Fruit fly (Drosophila melanogaster): ENCODE data around the gene mib1.

DNA sequence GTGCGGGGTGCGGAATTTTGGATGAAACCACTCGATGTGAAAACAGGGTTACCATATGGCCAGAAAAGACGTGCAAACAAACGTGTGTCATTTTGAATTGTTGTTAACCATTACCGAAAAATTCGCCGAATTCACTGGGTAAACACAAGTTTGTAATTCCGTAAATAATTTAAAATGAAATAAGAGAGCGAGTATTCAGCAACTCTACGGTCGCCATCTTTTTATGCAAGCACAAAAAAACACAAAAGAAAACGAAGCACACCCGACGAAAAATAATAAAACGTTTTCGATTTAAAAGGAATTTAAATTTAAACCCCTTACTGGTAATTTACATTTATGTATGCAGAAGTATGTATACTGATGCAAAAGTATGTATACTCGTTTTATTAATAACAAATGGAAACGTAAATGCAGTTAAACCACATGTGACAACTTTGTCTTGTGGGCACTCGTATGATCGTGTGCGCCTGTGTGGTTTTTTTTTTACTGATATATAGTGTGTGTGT is 34.3 kb upstream of the mib1 start:
- no peak for TF ChIP-seq Myc (optimal IDR thresholded peaks at IDR 0.05)
- TF ChIP-seq Sin3A (optimal IDR thresholded peaks at IDR 0.05), result no peak
- TF ChIP-seq ttk (optimal IDR thresholded peaks at IDR 0.05), result no peak
- no peak for TF ChIP-seq psq (optimal IDR thresholded peaks at IDR 0.05)
- TF ChIP-seq insv (optimal IDR thresholded peaks at IDR 0.05), result no peak
- TF ChIP-seq h (optimal IDR thresholded peaks at IDR 0.05), result no peak
